Worm (Caenorhabditis elegans) whole organism, L4/young adult: Measurements from ENCODE around the gene D1079.1.

Experiments used
- W03F9.2 ChIP-seq: fragments of 150-350 bp; optimal IDR thresholded peaks from 2 replicates; lab custom pipeline; 2014; ENCODE audit warnings: missing biosample characterization, missing genetic modification characterization
- dao-5 ChIP-seq: sonication (generic microtip); optimal IDR thresholded peaks from 2 replicates; lab custom pipeline; 2016; ENCODE audit warnings: missing genotype, missing genetic modification characterization, moderate library complexity, missing compliant biosample characterization
- him-1 ChIP-seq: sonication (generic microtip); optimal IDR thresholded peaks from 2 replicates; lab custom pipeline; 2016; ENCODE audit warnings: missing genotype, missing genetic modification reagents, missing genetic modification characterization, missing compliant biosample characterization

DNA sequence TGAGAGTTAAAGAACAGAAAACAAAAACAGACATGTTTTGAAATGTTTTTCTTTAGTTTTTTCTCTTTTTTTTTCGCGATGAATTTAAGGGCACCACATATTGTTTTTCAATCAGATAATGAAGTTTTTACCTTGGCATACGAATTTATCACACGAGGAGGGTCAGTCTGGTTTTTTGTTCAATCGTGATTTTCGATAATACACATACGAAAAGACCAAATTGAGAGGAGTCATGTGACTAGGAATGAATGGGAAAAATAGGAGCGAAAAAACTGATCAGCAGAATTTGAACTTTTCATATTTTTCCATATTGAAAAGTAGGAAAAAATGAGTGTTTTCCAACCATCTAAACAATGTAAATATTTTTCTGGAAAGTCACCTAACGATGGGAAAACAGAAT is 16.5 kb upstream of the D1079.1 start:
- TF ChIP-seq W03F9.2 (no peak), him-1 (tag; lab: Kevin White, UChicago) (no peak), dao-5 (no peak)
